Fruit fly (Drosophila melanogaster): Measurements from ENCODE around the gene CG33770.

CG33770 gene

DNA sequence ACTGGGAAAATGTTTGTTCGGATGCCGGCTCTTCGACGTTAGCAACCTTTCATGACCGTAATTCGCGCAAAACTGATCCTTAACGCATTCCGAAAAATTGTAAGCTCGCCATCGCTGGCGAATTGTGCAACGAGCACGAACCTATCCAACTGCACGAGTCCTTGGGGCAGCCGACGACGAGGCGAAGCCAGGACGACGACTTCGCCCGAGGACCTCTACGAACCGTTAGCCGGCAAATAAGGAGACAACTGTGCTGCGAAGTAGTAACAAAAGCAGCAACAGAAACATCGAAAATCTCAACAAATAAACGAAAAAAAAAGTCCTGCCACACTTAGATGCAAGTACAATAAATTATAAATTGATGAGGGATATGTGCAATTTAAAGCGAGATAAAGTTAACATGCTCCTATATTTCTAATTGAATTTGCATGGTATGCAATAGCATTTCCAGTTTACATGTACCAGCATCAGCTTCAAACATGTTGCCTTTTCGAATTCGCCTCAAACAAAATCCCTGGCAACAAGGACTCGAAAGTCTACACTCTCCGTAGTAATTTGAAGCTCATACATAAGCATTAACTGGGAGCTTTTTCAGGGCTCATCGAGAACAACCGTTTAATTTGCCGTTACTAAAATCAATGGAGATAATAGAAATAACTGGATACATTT lies 10.5 kb upstream of the CG33770 start, which contains the start of gene CG14459:
Gene CG14459, minus strand, starts transcription at position 51 of the 669 bp plus-strand sequence.
- TF ChIP-seq Ets98B (GFP tag; IDR thresholded peaks at IDR 0.05) (no peak), CG12605 (GFP tag; IDR thresholded peaks at IDR 0.05) (no peak), CG34367 (tag; optimal IDR thresholded peaks at IDR 0.05) (no peak), Pif1A (GFP tag; optimal IDR thresholded peaks at IDR 0.05) (no peak), D1 (tag; optimal IDR thresholded peaks at IDR 0.05) (no peak)

DNA sequence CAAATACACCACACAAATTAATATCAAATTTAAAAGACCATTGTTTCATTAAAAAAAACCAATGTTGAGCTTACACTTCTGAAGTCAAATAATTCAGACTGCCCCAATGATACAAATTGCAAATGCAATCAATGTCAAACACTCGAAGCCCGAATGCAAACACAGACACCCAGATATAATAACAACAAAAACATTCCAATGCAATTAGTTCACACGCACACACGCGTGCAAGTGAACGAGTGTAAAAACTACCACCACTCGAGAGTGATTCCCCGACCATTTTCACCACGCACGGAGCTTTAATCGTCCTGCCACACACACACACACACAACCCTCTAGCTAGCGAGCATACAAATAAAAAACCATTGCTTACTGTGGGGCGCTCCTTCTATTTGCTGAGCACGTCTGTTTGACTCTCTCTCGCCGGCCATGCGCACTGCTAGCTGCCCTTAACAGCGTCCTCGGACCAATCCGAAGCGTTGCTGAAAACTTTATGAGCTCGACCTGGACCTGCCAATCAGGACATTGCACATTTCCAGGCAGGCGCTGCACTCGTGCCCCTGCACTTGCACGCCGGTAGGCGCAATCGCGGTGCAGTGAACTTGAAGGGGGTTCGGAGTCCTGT lies 6.1 kb upstream of the CG33770 start:
- TF ChIP-seq Ets98B (GFP tag; IDR thresholded peaks at IDR 0.05) (no peak), CG12605 (GFP tag; IDR thresholded peaks at IDR 0.05) (no peak), rn (GFP tag; IDR thresholded peaks at IDR 0.05) (no peak), CG14655 (GFP tag; optimal IDR thresholded peaks at IDR 0.05) (no peak), CG9948 (tag; optimal IDR thresholded peaks at IDR 0.05) (no peak), fd96Ca (GFP tag; IDR thresholded peaks at IDR 0.05) (no peak), CG15710 (tag; optimal IDR thresholded peaks at IDR 0.05) (no peak), Pif1A (GFP tag; optimal IDR thresholded peaks at IDR 0.05) (no peak), CG4496 (GFP tag; IDR thresholded peaks at IDR 0.05) (no peak), CG8159 (tag; optimal IDR thresholded peaks at IDR 0.05) (no peak), gl (tag; optimal IDR thresholded peaks at IDR 0.05) (no peak)

DNA sequence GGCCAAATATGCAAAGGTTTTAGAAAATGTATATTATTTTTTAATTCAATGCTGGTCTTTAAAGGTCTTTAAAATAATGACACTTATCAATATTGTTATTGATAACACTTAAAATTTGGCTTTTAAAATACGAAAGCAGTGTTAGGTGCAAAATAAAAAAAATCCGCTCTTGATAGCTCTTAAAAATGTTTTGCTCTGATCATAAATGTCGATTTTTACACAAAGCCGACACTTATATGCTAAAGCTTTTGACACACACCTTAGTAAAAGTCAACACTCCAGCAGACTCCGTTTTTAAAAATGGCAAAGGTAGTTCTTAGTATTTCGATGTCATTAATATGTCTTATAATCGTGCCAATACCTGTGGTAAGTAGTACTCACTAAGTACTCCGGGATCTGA lies 3.1 kb upstream of the CG33770 start, which contains the start of gene CG33766:
Gene CG33766, plus strand, starts transcription at position 301 of the 400 bp plus-strand sequence.
- TF ChIP-seq CG4496 (GFP tag; IDR thresholded peaks at IDR 0.05) = no peak
- no peak for TF ChIP-seq CG8159 (tag; optimal IDR thresholded peaks at IDR 0.05)
- TF ChIP-seq Pif1B (GFP tag; optimal IDR thresholded peaks at IDR 0.05) = no peak
- TF ChIP-seq CG17806 (tag; optimal IDR thresholded peaks at IDR 0.05) = no peak
- no peak for TF ChIP-seq Snoo (tag; optimal IDR thresholded peaks at IDR 0.05)
- TF ChIP-seq fd96Ca (GFP tag; IDR thresholded peaks at IDR 0.05) = no peak
- no peak for TF ChIP-seq Pif1A (GFP tag; optimal IDR thresholded peaks at IDR 0.05)
- no peak for TF ChIP-seq CG14655 (GFP tag; optimal IDR thresholded peaks at IDR 0.05)
- no peak for TF ChIP-seq CG34367 (tag; optimal IDR thresholded peaks at IDR 0.05)
- TF ChIP-seq CG13204 (GFP tag; optimal IDR thresholded peaks at IDR 0.05) = no peak
- no peak for TF ChIP-seq CG15710 (tag; optimal IDR thresholded peaks at IDR 0.05)
- no peak for TF ChIP-seq CG9948 (tag; optimal IDR thresholded peaks at IDR 0.05)
- TF ChIP-seq rn (GFP tag; IDR thresholded peaks at IDR 0.05) = no peak
- no peak for TF ChIP-seq gl (tag; optimal IDR thresholded peaks at IDR 0.05)
- TF ChIP-seq EcR (GFP tag; optimal IDR thresholded peaks at IDR 0.05) = no peak
- no peak for TF ChIP-seq Ets98B (GFP tag; IDR thresholded peaks at IDR 0.05)
- TF ChIP-seq CG10348 (GFP tag; IDR thresholded peaks at IDR 0.05) = no peak
- TF ChIP-seq D1 (tag; optimal IDR thresholded peaks at IDR 0.05) = no peak

DNA sequence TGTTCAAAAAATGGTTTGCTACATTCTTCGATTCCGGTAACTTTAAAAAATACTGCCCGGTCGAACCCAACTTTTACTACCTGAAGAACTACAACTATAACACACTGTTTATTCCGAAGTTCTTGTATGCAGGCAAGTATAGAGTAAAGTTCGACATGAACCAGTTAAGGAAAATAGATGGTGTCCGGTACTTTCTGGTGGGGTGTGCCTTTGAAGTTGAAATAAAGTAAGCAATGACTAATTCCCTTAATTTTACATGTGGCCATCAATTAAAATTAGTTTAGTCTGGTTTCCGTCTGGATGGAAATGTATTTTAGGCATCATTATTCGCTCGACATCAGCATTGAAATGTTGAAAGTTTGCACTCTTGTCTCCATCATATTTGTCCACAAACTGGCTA lies 2.5 kb upstream of the CG33770 start, which contains the start of gene CG33767:
Gene CG33767, plus strand, starts transcription at position 301 of the 400 bp plus-strand sequence.
- TF ChIP-seq CG32121 (GFP tag; IDR thresholded peaks at IDR 0.05) (no peak), CG9948 (tag; optimal IDR thresholded peaks at IDR 0.05) (no peak), CG14655 (GFP tag; optimal IDR thresholded peaks at IDR 0.05) (no peak), CG13204 (GFP tag; optimal IDR thresholded peaks at IDR 0.05) (no peak), CG4496 (GFP tag; IDR thresholded peaks at IDR 0.05) (no peak), D1 (tag; optimal IDR thresholded peaks at IDR 0.05) (no peak), Pif1B (GFP tag; optimal IDR thresholded peaks at IDR 0.05) (no peak), Snoo (tag; optimal IDR thresholded peaks at IDR 0.05) (no peak), gl (tag; optimal IDR thresholded peaks at IDR 0.05) (no peak), rn (GFP tag; IDR thresholded peaks at IDR 0.05) (no peak), CG8301 (tag; optimal IDR thresholded peaks at IDR 0.05) (no peak), CG12605 (GFP tag; IDR thresholded peaks at IDR 0.05) (no peak), Pif1A (GFP tag; optimal IDR thresholded peaks at IDR 0.05) (no peak), Ets98B (GFP tag; IDR thresholded peaks at IDR 0.05) (no peak)

DNA sequence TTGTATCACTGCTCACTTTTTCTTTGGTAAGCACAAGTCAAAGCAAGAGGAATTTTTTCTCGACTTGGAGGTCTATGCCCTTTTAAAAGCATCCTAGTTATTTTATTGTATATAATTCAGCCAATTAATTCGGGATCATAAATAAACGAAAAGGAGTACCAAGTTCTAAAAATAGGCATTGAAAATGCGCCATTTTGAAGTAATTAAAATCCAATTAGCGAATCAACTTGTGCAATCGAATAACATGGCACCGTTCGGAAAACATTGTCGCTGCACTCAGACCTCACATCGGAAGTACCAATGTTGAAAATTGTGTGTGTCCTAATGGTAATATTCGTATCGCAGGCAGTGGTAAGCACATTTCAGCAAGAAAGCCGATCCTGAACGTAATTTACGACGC lies 1.6 kb upstream of the CG33770 start, which contains the start of gene CG33768:
Gene CG33768, plus strand, starts transcription at position 301 of the 400 bp plus-strand sequence.
- TF ChIP-seq CG8301 (tag; optimal IDR thresholded peaks at IDR 0.05) (no peak), gl (tag; optimal IDR thresholded peaks at IDR 0.05) (no peak), CG32121 (GFP tag; IDR thresholded peaks at IDR 0.05) (no peak), CG34367 (tag; optimal IDR thresholded peaks at IDR 0.05) (no peak)

DNA sequence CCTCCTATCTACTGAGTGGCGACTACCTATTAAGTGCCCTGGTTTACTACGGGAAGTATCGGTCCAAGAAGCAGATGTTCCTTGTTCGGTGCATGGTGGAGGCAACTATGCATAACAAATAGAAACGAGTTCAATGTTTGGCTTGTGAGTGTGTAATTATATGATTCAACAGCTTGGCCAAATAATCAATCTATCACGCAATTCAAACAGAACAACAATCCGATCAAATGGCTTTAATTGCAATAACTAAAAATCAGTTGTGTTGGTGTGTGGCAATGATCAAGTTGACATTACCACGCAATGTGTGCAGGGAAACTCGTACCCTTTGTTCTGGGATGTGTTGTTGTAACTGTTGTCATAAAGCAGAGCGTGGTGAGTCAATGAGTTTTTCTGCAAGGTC lies 845 bp upstream of the CG33770 start, which contains the start of gene CG33769:
Gene CG33769, plus strand, starts transcription at position 301 of the 400 bp plus-strand sequence.
- TF ChIP-seq CG13204 (GFP tag; optimal IDR thresholded peaks at IDR 0.05) = no peak
- no peak for TF ChIP-seq CG12605 (GFP tag; IDR thresholded peaks at IDR 0.05)
- no peak for TF ChIP-seq CG14655 (GFP tag; optimal IDR thresholded peaks at IDR 0.05)
- TF ChIP-seq Ets98B (GFP tag; IDR thresholded peaks at IDR 0.05) = no peak
- TF ChIP-seq CG10348 (GFP tag; IDR thresholded peaks at IDR 0.05) = no peak
- TF ChIP-seq Snoo (tag; optimal IDR thresholded peaks at IDR 0.05) = no peak

Measured in whole organism, pupa.